Worm (Caenorhabditis elegans) whole organism, L4 larva: ENCODE results near the gene B0024.11.

Experiments used
- F44E2.7 ChIP-seq: fragments of 200-800 bp; sonication (Bioruptor generic); IDR thresholded peaks from 2 replicates; pipeline ENCODE4 v2.1.2; 2022; ENCODE audit warnings: missing genetic modification characterization, missing compliant biosample characterization
- R02D3.7 ChIP-seq: fragments of 150-350 bp; sonication (generic microtip); optimal IDR thresholded peaks from 3 replicates; lab custom pipeline; 2014; ENCODE audit warnings: missing biosample characterization, missing genetic modification characterization
- Y105C5A.15 ChIP-seq: fragments of 200-800 bp; sonication (Bioruptor generic); IDR thresholded peaks from 2 replicates; pipeline ENCODE4 v1.3.6; 2022; ENCODE audit warnings: missing genetic modification characterization, missing compliant biosample characterization
- ZK337.2 ChIP-seq: fragments of 200-800 bp; sonication (Bioruptor generic); IDR thresholded peaks from 2 replicates; pipeline ENCODE4 v1.3.6; 2022; ENCODE audit warnings: missing genetic modification reagents, missing genetic modification characterization, missing compliant biosample characterization
- aly-2 ChIP-seq: sonication (generic microtip); optimal IDR thresholded peaks from 2 replicates; lab custom pipeline; 2018; ENCODE audit warnings: missing biosample characterization, missing genetic modification characterization
- ama-1 ChIP-seq: fragments of 150-350 bp; optimal IDR thresholded peaks from 2 replicates; lab custom pipeline; 2014; ENCODE audit warnings: inconsistent platforms, mixed read lengths
- ceh-32 ChIP-seq: sonication (generic microtip); optimal IDR thresholded peaks from 2 replicates; lab custom pipeline; 2016; ENCODE audit warnings: mild to moderate bottlenecking, missing genetic modification characterization, missing compliant biosample characterization; ENCODE audit not compliant: poor library complexity
- ceh-44 ChIP-seq: fragments of 200-800 bp; sonication (Bioruptor generic); IDR thresholded peaks from 2 replicates; pipeline ENCODE4 v1.3.6; 2022; ENCODE audit warnings: missing genetic modification reagents, missing genetic modification characterization, missing compliant biosample characterization
- ctbp-1 ChIP-seq: fragments of 200-800 bp; sonication (Bioruptor generic); IDR thresholded peaks from 2 replicates; pipeline ENCODE4 v1.3.6; 2022; ENCODE audit warnings: missing genetic modification reagents, missing genetic modification characterization, missing compliant biosample characterization
- daf-12 ChIP-seq: fragments of 150-350 bp; optimal IDR thresholded peaks from 2 replicates; lab custom pipeline; 2014; ENCODE audit warnings: missing biosample characterization, missing genetic modification reagents, missing genetic modification characterization
- dmd-6 ChIP-seq: fragments of 200-800 bp; sonication (Bioruptor generic); IDR thresholded peaks from 2 replicates; pipeline ENCODE4 v1.3.6; 2022; ENCODE audit warnings: missing genetic modification reagents, missing genetic modification characterization, missing compliant biosample characterization
- dmd-9 ChIP-seq: fragments of 200-800 bp; sonication (Bioruptor generic); IDR thresholded peaks from 2 replicates; pipeline ENCODE4 v1.3.6; 2022; ENCODE audit warnings: missing genetic modification reagents, missing genetic modification characterization, missing compliant biosample characterization
- egl-27 ChIP-seq: sonication (generic microtip); optimal IDR thresholded peaks from 3 replicates; lab custom pipeline; 2017; ENCODE audit warnings: missing biosample characterization, missing genetic modification reagents, missing genetic modification characterization
- fkh-10 ChIP-seq: fragments of 150-350 bp; optimal IDR thresholded peaks from 2 replicates; lab custom pipeline; 2014; ENCODE audit warnings: missing biosample characterization, missing genetic modification reagents, missing genetic modification characterization
- fos-1 ChIP-seq: fragments of 150-350 bp; optimal IDR thresholded peaks from 2 replicates; lab custom pipeline; 2014; ENCODE audit warnings: missing biosample characterization, missing genetic modification characterization
- gei-8 ChIP-seq: fragments of 200-800 bp; sonication (Bioruptor generic); optimal IDR thresholded peaks from 2 replicates; lab custom pipeline; 2018; ENCODE audit warnings: mild to moderate bottlenecking, missing genetic modification characterization, missing compliant biosample characterization
- hif-1 ChIP-seq, 2 experiments: sonication (generic microtip); optimal IDR thresholded peaks; 2 replicates each; lab custom pipeline; 2016 to 2017; ENCODE audit warnings: missing compliant biosample characterization in 2 of 2, missing genetic modification characterization in 2 of 2, missing genetic modification reagents in 2 of 2, missing genotype in 2 of 2, mild to moderate bottlenecking in 1 of 2
- hlh-11 ChIP-seq: fragments of 200-800 bp; sonication (Bioruptor generic); optimal IDR thresholded peaks from 2 replicates; lab custom pipeline; 2018; ENCODE audit warnings: mild to moderate bottlenecking, missing genetic modification characterization, missing compliant biosample characterization
- hlh-30 ChIP-seq: sonication (generic microtip); optimal IDR thresholded peaks from 2 replicates; lab custom pipeline; 2017; ENCODE audit warnings: antibody characterized with exemption, mild to moderate bottlenecking, missing genetic modification characterization, missing compliant biosample characterization; ENCODE audit not compliant: insufficient read depth
- lim-7 ChIP-seq: fragments of 200-800 bp; sonication (Bioruptor generic); IDR thresholded peaks from 2 replicates; pipeline ENCODE4 v1.3.6; 2022; ENCODE audit warnings: missing genetic modification characterization, missing compliant biosample characterization
- lin-13 ChIP-seq: fragments of 150-350 bp; optimal IDR thresholded peaks from 2 replicates; lab custom pipeline; 2014; ENCODE audit warnings: missing biosample characterization, missing genetic modification reagents, missing genetic modification characterization
- lin-29 ChIP-seq: fragments of 200-800 bp; sonication (Bioruptor generic); IDR thresholded peaks from 2 replicates; pipeline ENCODE4 v1.3.6; 2022; ENCODE audit warnings: missing genetic modification reagents, missing genetic modification characterization, missing compliant biosample characterization
- lir-3 ChIP-seq: sonication (generic microtip); optimal IDR thresholded peaks from 2 replicates; lab custom pipeline; 2016; ENCODE audit warnings: mild to moderate bottlenecking, missing genetic modification characterization, missing compliant biosample characterization
- lsy-2 ChIP-seq, 2 experiments: fragments of 150-350 bp in 1 of 2; sonication (generic microtip) in 1 of 2; optimal IDR thresholded peaks; 2 replicates each; lab custom pipeline; 2014 to 2017; ENCODE audit warnings: missing biosample characterization in 2 of 2, missing genetic modification characterization in 2 of 2
- madf-9 ChIP-seq: fragments of 200-800 bp; sonication (Bioruptor generic); conservative IDR thresholded peaks from 2 replicates; pipeline ENCODE4 v1.3.6; 2022; ENCODE audit warnings: missing genetic modification reagents, missing genetic modification characterization, missing compliant biosample characterization
- mdl-1 ChIP-seq, 2 experiments: fragments of 150-350 bp in 1 of 2; sonication (generic microtip) in 1 of 2; optimal IDR thresholded peaks; 2 replicates each; lab custom pipeline; 2014 to 2017; ENCODE audit warnings: missing biosample characterization in 2 of 2, missing genetic modification characterization in 2 of 2
- mep-1 ChIP-seq: fragments of 150-350 bp; sonication (generic microtip); optimal IDR thresholded peaks from 3 replicates; lab custom pipeline; 2014; ENCODE audit warnings: missing biosample characterization, missing genetic modification characterization
- mes-2 ChIP-seq: sonication (generic microtip); optimal IDR thresholded peaks from 2 replicates; lab custom pipeline; 2016; ENCODE audit warnings: missing genotype, mild to moderate bottlenecking, missing genetic modification characterization, missing compliant biosample characterization; ENCODE audit not compliant: poor library complexity, severe bottlenecking
- nhr-10 ChIP-seq: fragments of 150-350 bp; optimal IDR thresholded peaks from 2 replicates; lab custom pipeline; 2014; ENCODE audit warnings: missing biosample characterization, missing genetic modification characterization
- nhr-102 ChIP-seq: sonication (generic microtip); optimal IDR thresholded peaks from 2 replicates; lab custom pipeline; 2016; ENCODE audit warnings: mild to moderate bottlenecking, missing genetic modification characterization, moderate library complexity, missing compliant biosample characterization
- nhr-11 ChIP-seq: fragments of 150-350 bp; optimal IDR thresholded peaks from 2 replicates; lab custom pipeline; 2014; ENCODE audit warnings: missing biosample characterization, missing genetic modification characterization
- nhr-111 ChIP-seq: fragments of 200-800 bp; sonication (Bioruptor generic); optimal IDR thresholded peaks from 2 replicates; lab custom pipeline; 2018; ENCODE audit warnings: mild to moderate bottlenecking, missing genetic modification characterization, missing compliant biosample characterization
- nhr-237 ChIP-seq: sonication (generic microtip); optimal IDR thresholded peaks from 2 replicates; lab custom pipeline; 2017; ENCODE audit warnings: missing biosample characterization, missing genetic modification characterization
- nhr-41 ChIP-seq: fragments of 200-800 bp; sonication (Bioruptor generic); IDR thresholded peaks from 2 replicates; pipeline ENCODE4 v1.3.6; 2022; ENCODE audit warnings: missing genetic modification reagents, missing genetic modification characterization, missing compliant biosample characterization
- nhr-6 ChIP-seq: fragments of 150-350 bp; optimal IDR thresholded peaks from 2 replicates; lab custom pipeline; 2014; ENCODE audit warnings: missing biosample characterization, missing genetic modification characterization
- nhr-77 ChIP-seq: fragments of 150-350 bp; optimal IDR thresholded peaks from 2 replicates; lab custom pipeline; 2014; ENCODE audit warnings: missing biosample characterization, missing genetic modification characterization
- php-3 ChIP-seq: fragments of 200-800 bp; sonication (Bioruptor generic); IDR thresholded peaks from 2 replicates; pipeline ENCODE4 v1.3.6; 2022; ENCODE audit warnings: missing genetic modification reagents, missing genetic modification characterization, missing compliant biosample characterization
- pqm-1 ChIP-seq: sonication (generic microtip); optimal IDR thresholded peaks from 2 replicates; lab custom pipeline; 2017; ENCODE audit warnings: missing biosample characterization, missing genetic modification characterization
- snpc-1.2 ChIP-seq: fragments of 200-800 bp; sonication (Bioruptor generic); IDR thresholded peaks from 2 replicates; pipeline ENCODE4 v1.3.6; 2022; ENCODE audit warnings: missing genetic modification reagents, missing genetic modification characterization, missing compliant biosample characterization
- spr-1 ChIP-seq: sonication (generic microtip); optimal IDR thresholded peaks from 2 replicates; lab custom pipeline; 2016; ENCODE audit warnings: mild to moderate bottlenecking, missing genetic modification characterization, missing compliant biosample characterization
- tra-1 ChIP-seq: fragments of 200-800 bp; sonication (Bioruptor generic); IDR thresholded peaks from 2 replicates; pipeline ENCODE4 v1.3.6; 2022; ENCODE audit warnings: missing genetic modification reagents, missing genetic modification characterization, missing compliant biosample characterization
- unc-130 ChIP-seq: sonication (generic microtip); optimal IDR thresholded peaks from 2 replicates; lab custom pipeline; 2016; ENCODE audit warnings: missing genetic modification reagents, missing genetic modification characterization, missing compliant biosample characterization
- unc-62 ChIP-seq, 3 experiments: fragments of 150-350 bp in 1 of 3; sonication (generic microtip); optimal IDR thresholded peaks in 2 of 3; peaks in 1 of 3; 1 replicate in 1 of 3; 2 replicates in 2 of 3; lab custom pipeline; 2014 to 2017; ENCODE audit warnings: missing biosample characterization in 3 of 3, missing genetic modification characterization in 3 of 3, missing genetic modification reagents in 3 of 3, missing genotype in 1 of 3
- vab-7 ChIP-seq: fragments of 200-800 bp; sonication (Bioruptor generic); IDR thresholded peaks from 2 replicates; pipeline ENCODE4 v1.3.6; 2022; ENCODE audit warnings: missing genetic modification reagents, missing genetic modification characterization, missing compliant biosample characterization
- zag-1 ChIP-seq: fragments of 150-350 bp; optimal IDR thresholded peaks from 2 replicates; lab custom pipeline; 2014; ENCODE audit warnings: missing biosample characterization, missing genetic modification characterization

Gene B0024.11

ce11 chrV:10319434-10319833, at the start of gene B0024.11:
Gene B0024.11, minus strand, starts transcription at chrV:10319534.
- TF ChIP-seq nhr-111 (GFP tag; lab: Kevin White, UChicago) (no peak), fos-1 (tag; lab: Kevin White, UChicago) (no peak), ctbp-1 (no peak), Y105C5A.15 (no peak), pqm-1 (no peak), lin-13 (GFP tag; lab: Kevin White, UChicago) (no peak), lim-7 (no peak), egl-27 (tag; lab: Kevin White, UChicago) (no peak), lir-3 (tag; lab: Kevin White, UChicago) (no peak), ceh-32 (no peak), R02D3.7 (tag; lab: Kevin White, UChicago) (no peak), mes-2 (tag; lab: Kevin White, UChicago) (no peak)

ce11 chrV:10368256-10368655, 48.9 kb upstream of the B0024.11 start, which contains the start of gene sri-20:
Gene sri-20, plus strand, starts transcription at chrV:10368556.
- no peak for TF ChIP-seq ZK337.2 (GFP tag; lab: Robert Waterston, UW)
- no peak for TF ChIP-seq hlh-30
- no peak for TF ChIP-seq unc-130
- TF ChIP-seq nhr-41 (GFP tag; lab: Robert Waterston, UW) = no peak
- no peak for TF ChIP-seq php-3 (GFP tag; lab: Robert Waterston, UW)
- no peak for TF ChIP-seq nhr-11 (tag; lab: Kevin White, UChicago)
- no peak for TF ChIP-seq vab-7 (GFP tag; lab: Robert Waterston, UW)
- no peak for TF ChIP-seq hif-1 (tag; optimal IDR thresholded peaks at IDR 0.05; lab: Kevin White, UChicago)
- TF ChIP-seq fos-1 (tag; lab: Kevin White, UChicago) = no peak
- no peak for TF ChIP-seq dmd-6 (GFP tag; lab: Robert Waterston, UW)
- TF ChIP-seq lim-7 = no peak
- no peak for TF ChIP-seq fkh-10 (GFP tag; lab: Kevin White, UChicago)
- TF ChIP-seq lsy-2 (tag; optimal IDR thresholded peaks at IDR 0.05; lab: Kevin White, UChicago) = no peak
- TF ChIP-seq zag-1 (tag; lab: Kevin White, UChicago) = no peak
- TF ChIP-seq nhr-102 (tag; lab: Kevin White, UChicago) = no peak
- TF ChIP-seq mep-1 (tag; lab: Kevin White, UChicago) = no peak
- no peak for TF ChIP-seq nhr-237 (tag; lab: Kevin White, UChicago)
- no peak for TF ChIP-seq F44E2.7 (GFP tag; lab: Robert Waterston, UW)
- no peak for TF ChIP-seq daf-12 (tag; lab: Kevin White, UChicago)
- TF ChIP-seq spr-1 (tag; lab: Kevin White, UChicago) = no peak

- no peak for TF ChIP-seq nhr-6 (tag; lab: Kevin White, UChicago)
- peak in 1 of 2 experiments; percentile 93 for TF ChIP-seq unc-62 (GFP tag; optimal IDR thresholded peaks at IDR 0.05 in 1 of 2; lab: Kevin White, UChicago)
- no peak for TF ChIP-seq unc-62 (tag; optimal IDR thresholded peaks at IDR 0.05; lab: Kevin White, UChicago)
Measured at ce11 chrV:10363834-10364233, 44.5 kb upstream of the B0024.11 start.

DNA sequence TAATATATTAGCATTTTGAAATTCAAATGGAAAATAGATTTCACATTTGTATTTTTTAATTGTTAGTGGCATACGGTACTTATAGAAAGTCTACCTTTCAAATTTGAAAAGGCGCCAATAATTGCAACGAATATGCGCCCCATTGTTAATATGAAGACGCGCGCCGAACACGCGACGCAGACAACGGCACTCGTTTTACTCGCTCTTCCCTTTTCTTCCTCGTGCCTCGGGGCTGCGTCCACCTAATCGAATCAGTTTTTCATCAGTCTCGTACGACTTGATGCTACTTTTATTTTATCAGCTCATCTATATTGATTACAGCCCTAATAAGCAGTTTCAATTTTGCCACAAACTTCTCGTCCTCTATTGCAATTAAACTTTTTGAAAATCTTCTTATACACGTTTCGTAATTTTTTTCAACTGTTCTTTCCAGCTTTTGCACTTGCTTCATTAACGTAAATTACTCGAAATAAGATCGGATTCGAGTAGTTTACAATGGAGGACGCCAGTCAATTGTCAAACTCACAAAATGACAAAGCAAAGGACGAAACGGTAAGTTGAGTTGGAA, 42.6 kb upstream of the B0024.11 start, which contains the start of gene cash-1:
Gene cash-1 (plus strand): TSS at position 432 of the 568 bp plus-strand sequence.
- TF ChIP-seq tra-1 = no peak
- TF ChIP-seq nhr-111 (GFP tag; lab: Kevin White, UChicago) = no peak
- TF ChIP-seq hlh-11 (tag; lab: Kevin White, UChicago) = peak; percentile 75
- no peak for TF ChIP-seq aly-2 (tag; lab: Kevin White, UChicago)
- peak in 1 of 2 experiments; percentile 82 for TF ChIP-seq mdl-1 (tag; optimal IDR thresholded peaks at IDR 0.05; lab: Kevin White, UChicago)
- TF ChIP-seq nhr-77 (tag; lab: Kevin White, UChicago) = peak; percentile 29
- TF ChIP-seq nhr-10 (tag; lab: Kevin White, UChicago) = no peak
- TF ChIP-seq nhr-6 (tag; lab: Kevin White, UChicago) = peak; percentile 65
- peak; percentile 45 for TF ChIP-seq pqm-1
- TF ChIP-seq R02D3.7 (tag; lab: Kevin White, UChicago) = no peak
- TF ChIP-seq ceh-44 (GFP tag; lab: Robert Waterston, UW) = no peak
- no peak for TF ChIP-seq dmd-9 (GFP tag; lab: Robert Waterston, UW)
- TF ChIP-seq nhr-102 (tag; lab: Kevin White, UChicago) = no peak
- TF ChIP-seq ama-1 (lab: Kevin White, UChicago) = no peak
- no peak for TF ChIP-seq lir-3 (tag; lab: Kevin White, UChicago)
- TF ChIP-seq gei-8 = no peak
- TF ChIP-seq lin-13 (GFP tag; lab: Kevin White, UChicago) = peak; percentile 66
- no peak for TF ChIP-seq lin-29 (GFP tag; lab: Robert Waterston, UW)
- TF ChIP-seq snpc-1.2 (GFP tag; lab: Robert Waterston, UW) = no peak
- TF ChIP-seq madf-9 (GFP tag; lab: Robert Waterston, UW) = no peak
